Fruit fly (Drosophila melanogaster): ENCODE results near the gene Naa60.

Gene Naa60

DNA sequence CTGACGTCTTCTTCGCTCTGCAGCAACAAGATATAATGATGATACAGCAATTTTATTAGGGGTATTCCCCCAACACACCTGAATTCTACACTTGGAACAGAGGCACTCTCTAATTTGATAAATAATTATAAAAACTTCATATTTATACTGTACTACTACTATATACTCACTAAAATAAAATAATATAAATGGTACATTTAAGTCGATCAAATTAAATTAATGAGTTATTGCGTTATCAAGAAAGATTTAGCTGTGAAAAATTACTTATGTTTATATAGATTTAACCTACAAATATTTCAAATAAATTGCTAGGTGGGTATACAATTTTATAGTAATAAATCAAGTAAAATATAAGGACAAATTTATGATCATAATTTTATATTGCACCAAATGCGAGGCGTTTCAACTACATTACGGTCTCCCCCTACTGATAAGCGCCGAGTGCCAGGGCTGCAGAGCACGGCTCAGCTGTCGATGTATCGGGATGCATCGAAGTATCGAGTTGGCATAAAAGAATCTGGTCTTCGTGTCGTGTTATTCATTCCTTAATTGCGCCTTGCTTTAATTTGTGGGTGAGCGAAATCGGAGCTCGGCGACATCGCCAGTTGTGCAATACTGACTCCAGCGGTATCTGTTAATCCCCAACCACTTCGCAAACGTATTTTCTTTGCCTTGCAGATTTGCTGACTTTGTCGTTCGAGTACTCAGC lies 12.7 kb upstream of the Naa60 start, which contains the start of gene vsg:
TSS of gene vsg (plus strand) at position 497 of the 709 bp plus-strand sequence.
- TF ChIP-seq CG13424 (tag; optimal IDR thresholded peaks at IDR 0.05) (peak; percentile 92), NK7.1 (GFP tag; optimal IDR thresholded peaks at IDR 0.05) (no peak), lab (GFP tag; optimal IDR thresholded peaks at IDR 0.05) (peak; percentile 76), Hr39 (optimal IDR thresholded peaks at IDR 0.05) (no peak), cad (GFP tag; optimal IDR thresholded peaks at IDR 0.05) (no peak), oc (tag; optimal IDR thresholded peaks at IDR 0.05) (peak; percentile 46), Fer3 (tag; optimal IDR thresholded peaks at IDR 0.05) (peak; percentile 66), CG11504 (tag; optimal IDR thresholded peaks at IDR 0.05) (peak; percentile 89), ind (GFP tag; optimal IDR thresholded peaks at IDR 0.05) (peak; percentile 72), unpg (GFP tag; optimal IDR thresholded peaks at IDR 0.05) (peak; percentile 76), zen2 (GFP tag; IDR thresholded peaks at IDR 0.05; ENCODE audit: partially characterized antibody) (peak; percentile 81), CG10147 (GFP tag; optimal IDR thresholded peaks at IDR 0.05) (peak; percentile 76), CG5245 (GFP tag; optimal IDR thresholded peaks at IDR 0.05) (peak; percentile 52), Fer1 (GFP tag; optimal IDR thresholded peaks at IDR 0.05) (peak; percentile 63), CG4282 (GFP tag; optimal IDR thresholded peaks at IDR 0.05) (no peak), CG9817 (tag; optimal IDR thresholded peaks at IDR 0.05) (peak; percentile 83), CG12155 (GFP tag; optimal IDR thresholded peaks at IDR 0.05) (peak; percentile 85), crp (GFP tag; optimal IDR thresholded peaks at IDR 0.05) (peak; percentile 0 to 77), CG7963 (GFP tag; IDR thresholded peaks at IDR 0.05; ENCODE audit: partially characterized antibody) (peak; percentile 84), CG3407 (GFP tag; optimal IDR thresholded peaks at IDR 0.05) (peak; percentile 60), ttk (GFP tag; IDR thresholded peaks at IDR 0.05) (peak; percentile 66), sr (GFP tag; IDR thresholded peaks at IDR 0.05) (no peak), CG9727 (GFP tag; optimal IDR thresholded peaks at IDR 0.05) (peak; percentile 91), CG13775 (GFP tag; optimal IDR thresholded peaks at IDR 0.05) (peak; percentile 91), ems (GFP tag; optimal IDR thresholded peaks at IDR 0.05) (peak; percentile 26), yki (optimal IDR thresholded peaks at IDR 0.05) (no peak), CG6791 (GFP tag; IDR thresholded peaks at IDR 0.05; ENCODE audit: partially characterized antibody) (peak; percentile 91), dm (GFP tag; optimal IDR thresholded peaks at IDR 0.05) (peak; percentile 8), CG1233 (GFP tag; optimal IDR thresholded peaks at IDR 0.05) (peak; percentile 71), NfI (GFP tag; optimal IDR thresholded peaks at IDR 0.05) (peak; percentile 71), da (GFP tag; optimal IDR thresholded peaks at IDR 0.05) (no peak), CG7987 (GFP tag; optimal IDR thresholded peaks at IDR 0.05) (no peak), ro (GFP tag; IDR thresholded peaks at IDR 0.05) (0 out of 2 replicates have a peak, but pooled peaks have one; percentile 57), amos (GFP tag; IDR thresholded peaks at IDR 0.05; ENCODE audit: partially characterized antibody) (peak; percentile 97), CG8290 (GFP tag; optimal IDR thresholded peaks at IDR 0.05) (peak; percentile 22), CG8290 (tag; optimal IDR thresholded peaks at IDR 0.05) (peak in 1 of 2 experiments; percentile 76), CG12942 (GFP tag; optimal IDR thresholded peaks at IDR 0.05) (peak; percentile 75), CG1832 (GFP tag; optimal IDR thresholded peaks at IDR 0.05) (no peak), bsh (GFP tag; optimal IDR thresholded peaks at IDR 0.05) (peak in 1 of 2 experiments; percentile 68), CG34224 (GFP tag; IDR thresholded peaks at IDR 0.05; ENCODE audit: partially characterized antibody) (peak; percentile 83), CG17361 (GFP tag; IDR thresholded peaks at IDR 0.05) (peak; percentile 97), kah (GFP tag; optimal IDR thresholded peaks at IDR 0.05) (peak; percentile 61), CG16813 (GFP tag; IDR thresholded peaks at IDR 0.05; ENCODE audit: partially characterized antibody) (peak; percentile 86), ken (GFP tag; IDR thresholded peaks at IDR 0.05) (peak; percentile 56), ftz-f1 (GFP tag; optimal IDR thresholded peaks at IDR 0.05) (no peak), Opbp (GFP tag; IDR thresholded peaks at IDR 0.05; ENCODE audit: partially characterized antibody) (peak; percentile 93), CG13894 (tag; optimal IDR thresholded peaks at IDR 0.05) (peak; percentile 71), CG9932 (GFP tag; IDR thresholded peaks at IDR 0.05) (peak; percentile 84), vvl (GFP tag; IDR thresholded peaks at IDR 0.05) (peak; percentile 69)
